Fruit fly (Drosophila melanogaster) whole organism, prepupa: Measurements from ENCODE around the gene bc10.
A peak's percentile ranks its signal among the peaks of the same experiment; 100 is the strongest.

Source experiments
- Blimp-1 ChIP-seq: fragments of 200-800 bp; sonication (Bioruptor generic); optimal IDR thresholded peaks from 3 replicates; lab custom pipeline; 2017; ENCODE audit warnings: missing biosample characterization, missing genetic modification characterization, mild to moderate bottlenecking, moderate library complexity, missing genetic modification reagents
- CG10631 ChIP-seq: fragments of 200-800 bp; sonication (Bioruptor generic); optimal IDR thresholded peaks from 2 replicates; lab custom pipeline; 2016; ENCODE audit warnings: missing biosample characterization, missing genetic modification characterization
- CG10669 ChIP-seq: fragments of 200-800 bp; sonication (Bioruptor generic); optimal IDR thresholded peaks from 3 replicates; lab custom pipeline; 2018; ENCODE audit warnings: missing biosample characterization, mild to moderate bottlenecking, missing genetic modification characterization, moderate library complexity
- CG11294 ChIP-seq: fragments of 200-800 bp; sonication (Bioruptor generic); IDR thresholded peaks from 2 replicates; pipeline ENCODE4 v1.3.6; 2022; ENCODE audit warnings: missing biosample characterization, missing genetic modification characterization
- CG11762 ChIP-seq: fragments of 200-800 bp; sonication (Bioruptor generic); optimal IDR thresholded peaks from 3 replicates; lab custom pipeline; 2016; ENCODE audit warnings: missing biosample characterization, missing genetic modification characterization; ENCODE audit not compliant: insufficient read depth
- CG11902 ChIP-seq: fragments of 200-800 bp; sonication (Bioruptor generic); optimal IDR thresholded peaks from 3 replicates; lab custom pipeline; 2016; ENCODE audit warnings: missing biosample characterization, missing genetic modification characterization
- CG15336 ChIP-seq: fragments of 200-800 bp; sonication (Bioruptor generic); IDR thresholded peaks from 2 replicates; pipeline ENCODE4 v1.3.6; 2022; ENCODE audit warnings: missing biosample characterization, missing genetic modification characterization
- CG1621 ChIP-seq: fragments of 200-800 bp; sonication (Bioruptor generic); optimal IDR thresholded peaks from 3 replicates; lab custom pipeline; 2018; ENCODE audit warnings: missing biosample characterization, mild to moderate bottlenecking, missing genetic modification characterization
- CG16779 ChIP-seq: fragments of 200-800 bp; sonication (Bioruptor generic); optimal IDR thresholded peaks from 3 replicates; lab custom pipeline; 2017; ENCODE audit warnings: missing biosample characterization, mild to moderate bottlenecking, missing genetic modification characterization
- CG3032 ChIP-seq: fragments of 200-800 bp; optimal IDR thresholded peaks from 2 replicates; lab custom pipeline; 2019; ENCODE audit warnings: missing biosample characterization, mild to moderate bottlenecking, missing genetic modification characterization, moderate library complexity
- CG31627 ChIP-seq: fragments of 200-800 bp; sonication (Bioruptor generic); optimal IDR thresholded peaks from 3 replicates; lab custom pipeline; 2016; ENCODE audit warnings: missing biosample characterization, missing genetic modification characterization
- CG32006 ChIP-seq: fragments of 200-800 bp; sonication (Bioruptor generic); optimal IDR thresholded peaks from 3 replicates; lab custom pipeline; 2017; ENCODE audit warnings: missing biosample characterization, mild to moderate bottlenecking, missing genetic modification characterization
- CG3919 ChIP-seq: fragments of 200-800 bp; sonication (Bioruptor generic); optimal IDR thresholded peaks from 3 replicates; lab custom pipeline; 2016; ENCODE audit warnings: missing biosample characterization, missing genetic modification characterization
- CG6163 ChIP-seq: fragments of 200-800 bp; sonication (Bioruptor generic); IDR thresholded peaks from 3 replicates; pipeline ENCODE4 v1.3.6; 2022; ENCODE audit warnings: missing biosample characterization, missing genetic modification characterization
- CG6276 ChIP-seq: fragments of 200-800 bp; sonication (Bioruptor generic); optimal IDR thresholded peaks from 2 replicates; lab custom pipeline; 2017; ENCODE audit warnings: missing biosample characterization, mild to moderate bottlenecking, missing genetic modification characterization
- CG6792 ChIP-seq: fragments of 200-800 bp; sonication (Bioruptor generic); optimal IDR thresholded peaks from 3 replicates; lab custom pipeline; 2016; ENCODE audit warnings: missing biosample characterization, missing genetic modification characterization
- CG6808 ChIP-seq: fragments of 200-800 bp; sonication (Bioruptor generic); optimal IDR thresholded peaks from 3 replicates; lab custom pipeline; 2017; ENCODE audit warnings: missing biosample characterization, missing genetic modification characterization, mild to moderate bottlenecking, moderate library complexity, missing genetic modification reagents
- CG6854 ChIP-seq: fragments of 200-800 bp; sonication (Bioruptor generic); optimal IDR thresholded peaks from 2 replicates; lab custom pipeline; 2017; ENCODE audit warnings: missing biosample characterization, mild to moderate bottlenecking, missing genetic modification characterization
- CG7368 ChIP-seq: fragments of 200-800 bp; sonication (Bioruptor generic); optimal IDR thresholded peaks from 3 replicates; lab custom pipeline; 2016; ENCODE audit warnings: missing biosample characterization, missing genetic modification characterization
- CG8119 ChIP-seq: fragments of 200-800 bp; sonication (Bioruptor generic); IDR thresholded peaks from 3 replicates; pipeline ENCODE4 v1.3.6; 2022; ENCODE audit warnings: missing biosample characterization, missing genetic modification characterization
- CG8319 ChIP-seq: fragments of 200-800 bp; sonication (Bioruptor generic); optimal IDR thresholded peaks from 3 replicates; lab custom pipeline; 2016; ENCODE audit warnings: missing biosample characterization, missing genetic modification characterization
- CG8632 ChIP-seq: fragments of 200-800 bp; sonication (Bioruptor generic); optimal IDR thresholded peaks from 3 replicates; lab custom pipeline; 2016; ENCODE audit warnings: missing biosample characterization, missing genetic modification characterization
- CG9139 ChIP-seq: fragments of 200-800 bp; sonication (Bioruptor generic); optimal IDR thresholded peaks from 3 replicates; lab custom pipeline; 2017; ENCODE audit warnings: missing biosample characterization, mild to moderate bottlenecking, missing genetic modification characterization
- Eip75B ChIP-seq: fragments of 200-800 bp; sonication (Bioruptor generic); optimal IDR thresholded peaks from 3 replicates; lab custom pipeline; 2016; ENCODE audit warnings: missing biosample characterization, missing genetic modification characterization
- Eip78C ChIP-seq: fragments of 200-800 bp; sonication (Bioruptor generic); peaks from one replicate; lab custom pipeline; 2016; ENCODE audit warnings: missing biosample characterization, missing genetic modification characterization
- Eip93F ChIP-seq: fragments of 200-800 bp; sonication (Bioruptor generic); optimal IDR thresholded peaks from 2 replicates; lab custom pipeline; 2016; ENCODE audit warnings: missing biosample characterization, mild to moderate bottlenecking, missing genetic modification characterization
- Ets21C ChIP-seq: fragments of 200-800 bp; sonication (Bioruptor generic); optimal IDR thresholded peaks from 3 replicates; lab custom pipeline; 2016; ENCODE audit warnings: missing biosample characterization, missing genetic modification characterization
- Gug ChIP-seq: fragments of 200-800 bp; sonication (Bioruptor generic); IDR thresholded peaks from 2 replicates; pipeline ENCODE4 v1.3.6; 2022; ENCODE audit warnings: missing biosample characterization, missing genetic modification characterization
- Hr4 ChIP-seq: fragments of 200-800 bp; sonication (Bioruptor generic); optimal IDR thresholded peaks from 3 replicates; lab custom pipeline; 2016; ENCODE audit warnings: missing biosample characterization, missing genetic modification characterization
- Lpt ChIP-seq: fragments of 200-800 bp; sonication (Bioruptor generic); optimal IDR thresholded peaks from 3 replicates; lab custom pipeline; 2016; ENCODE audit warnings: missing biosample characterization, missing genetic modification characterization
- OdsH ChIP-seq: fragments of 200-800 bp; sonication (Bioruptor generic); optimal IDR thresholded peaks from 3 replicates; lab custom pipeline; 2016; ENCODE audit warnings: missing biosample characterization, missing genetic modification characterization
- Smox ChIP-seq: fragments of 200-800 bp; sonication (Bioruptor generic); optimal IDR thresholded peaks from 3 replicates; lab custom pipeline; 2016; ENCODE audit warnings: missing biosample characterization, missing genetic modification characterization
- Sox14 ChIP-seq: fragments of 200-800 bp; sonication (Bioruptor generic); optimal IDR thresholded peaks from 3 replicates; lab custom pipeline; 2016; ENCODE audit warnings: missing biosample characterization, missing genetic modification characterization
- Sox15 ChIP-seq: fragments of 200-800 bp; sonication (Bioruptor generic); optimal IDR thresholded peaks from 3 replicates; lab custom pipeline; 2016; ENCODE audit warnings: missing biosample characterization, missing genetic modification characterization
- achi ChIP-seq: fragments of 200-800 bp; sonication (Bioruptor generic); optimal IDR thresholded peaks from 3 replicates; lab custom pipeline; 2016; ENCODE audit warnings: missing biosample characterization, missing genetic modification characterization
- acj6 ChIP-seq: fragments of 200-800 bp; sonication (Bioruptor generic); optimal IDR thresholded peaks from 3 replicates; lab custom pipeline; 2016; ENCODE audit warnings: missing biosample characterization, missing genetic modification characterization
- cyc ChIP-seq: fragments of 200-800 bp; sonication (Bioruptor generic); optimal IDR thresholded peaks from 3 replicates; lab custom pipeline; 2016; ENCODE audit warnings: missing biosample characterization, missing genetic modification characterization
- dsx ChIP-seq: fragments of 200-800 bp; optimal IDR thresholded peaks from 3 replicates; lab custom pipeline; 2019; ENCODE audit warnings: missing biosample characterization, mild to moderate bottlenecking, missing genetic modification characterization, moderate library complexity; ENCODE audit not compliant: poor library complexity, severe bottlenecking
- eg ChIP-seq: fragments of 200-800 bp; sonication (Bioruptor generic); IDR thresholded peaks from 3 replicates; pipeline ENCODE4 v1.3.6; 2022; ENCODE audit warnings: missing biosample characterization, missing genetic modification characterization
- esn ChIP-seq: fragments of 200-800 bp; sonication (Bioruptor generic); optimal IDR thresholded peaks from 2 replicates; lab custom pipeline; 2016; ENCODE audit warnings: missing biosample characterization, mild to moderate bottlenecking, missing genetic modification characterization, moderate library complexity
- fkh ChIP-seq: fragments of 200-800 bp; sonication (Bioruptor generic); optimal IDR thresholded peaks from 3 replicates; lab custom pipeline; 2017; ENCODE audit warnings: missing biosample characterization, mild to moderate bottlenecking, missing genetic modification characterization, moderate library complexity
- lz ChIP-seq: fragments of 200-800 bp; sonication (Bioruptor generic); optimal IDR thresholded peaks from 3 replicates; lab custom pipeline; 2016; ENCODE audit warnings: missing biosample characterization, missing genetic modification characterization
- pdm3 ChIP-seq: fragments of 200-800 bp; sonication (Bioruptor generic); optimal IDR thresholded peaks from 3 replicates; lab custom pipeline; 2016; ENCODE audit warnings: missing biosample characterization, missing genetic modification characterization
- salr ChIP-seq, 2 experiments: fragments of 200-800 bp; sonication (Bioruptor generic); optimal IDR thresholded peaks; 3 replicates each; lab custom pipeline; 2016 to 2018; ENCODE audit warnings: missing biosample characterization in 2 of 2, missing genetic modification characterization in 2 of 2, mild to moderate bottlenecking in 1 of 2
- spab ChIP-seq: fragments of 200-800 bp; sonication (Bioruptor generic); optimal IDR thresholded peaks from 2 replicates; lab custom pipeline; 2017; ENCODE audit warnings: missing biosample characterization, mild to moderate bottlenecking, missing genetic modification characterization, missing genetic modification reagents
- ss ChIP-seq, 2 experiments: fragments of 200-800 bp; sonication (Bioruptor generic); optimal IDR thresholded peaks; 2 replicates in 1 of 2; 3 replicates in 1 of 2; lab custom pipeline; 2017 to 2018; ENCODE audit warnings: mild to moderate bottlenecking in 2 of 2, missing biosample characterization in 2 of 2, missing genetic modification characterization in 2 of 2, moderate library complexity in 1 of 2
- svp ChIP-seq: fragments of 200-800 bp; sonication (Bioruptor generic); peaks from one replicate; lab custom pipeline; 2016; ENCODE audit warnings: missing biosample characterization, missing genetic modification characterization
- topi ChIP-seq: fragments of 200-800 bp; sonication (Bioruptor generic); optimal IDR thresholded peaks from 3 replicates; lab custom pipeline; 2016; ENCODE audit warnings: missing biosample characterization, missing genetic modification characterization
- vri ChIP-seq: fragments of 200-800 bp; sonication (Bioruptor generic); optimal IDR thresholded peaks from 3 replicates; lab custom pipeline; 2016; ENCODE audit warnings: missing biosample characterization, mild to moderate bottlenecking, missing genetic modification characterization

bc10 gene

DNA sequence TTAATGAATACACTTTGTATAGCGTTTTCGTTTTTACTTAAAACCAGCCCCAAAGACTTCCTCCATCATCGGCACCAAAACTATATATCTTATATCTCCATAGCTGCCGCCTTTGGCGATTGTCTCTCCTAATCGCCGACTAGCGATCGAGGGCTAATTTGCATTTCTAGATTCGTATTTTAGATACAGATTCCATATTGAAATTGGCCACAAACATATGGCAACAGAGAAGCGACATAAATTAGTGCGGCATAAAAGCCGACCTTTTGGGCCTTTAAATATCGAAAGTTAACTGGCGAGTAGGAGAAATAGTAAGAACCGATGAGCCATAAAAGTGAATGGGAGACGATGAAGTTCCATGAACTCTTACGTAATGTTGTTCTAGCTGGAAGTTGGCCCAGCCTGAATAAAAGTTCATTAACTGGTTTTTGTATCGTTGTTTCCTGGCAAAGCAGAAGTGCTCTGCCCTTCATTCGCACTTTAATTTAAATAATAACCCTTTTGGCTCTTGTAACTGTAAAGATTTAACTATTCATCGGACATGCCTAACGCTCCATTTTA, 16.4 kb upstream of the bc10 start:
- TF ChIP-seq CG6854 (no peak), Blimp-1 (GFP tag; lab: Kevin White, UChicago) (no peak), OdsH (GFP tag; lab: Kevin White, UChicago) (no peak), CG11294 (GFP tag; lab: Robert Waterston, UW) (no peak), CG31627 (no peak), CG32006 (GFP tag; lab: Kevin White, UChicago) (no peak), achi (no peak), CG8632 (no peak), fkh (GFP tag; lab: Kevin White, UChicago) (no peak), vri (no peak), eg (GFP tag; lab: Robert Waterston, UW) (no peak), Eip78C (GFP tag; lab: Kevin White, UChicago) (no peak), CG3032 (no peak), Eip93F (GFP tag; lab: Kevin White, UChicago) (no peak), CG1621 (no peak), Lpt (GFP tag; lab: Kevin White, UChicago) (no peak), Ets21C (GFP tag; lab: Kevin White, UChicago) (no peak)

DNA sequence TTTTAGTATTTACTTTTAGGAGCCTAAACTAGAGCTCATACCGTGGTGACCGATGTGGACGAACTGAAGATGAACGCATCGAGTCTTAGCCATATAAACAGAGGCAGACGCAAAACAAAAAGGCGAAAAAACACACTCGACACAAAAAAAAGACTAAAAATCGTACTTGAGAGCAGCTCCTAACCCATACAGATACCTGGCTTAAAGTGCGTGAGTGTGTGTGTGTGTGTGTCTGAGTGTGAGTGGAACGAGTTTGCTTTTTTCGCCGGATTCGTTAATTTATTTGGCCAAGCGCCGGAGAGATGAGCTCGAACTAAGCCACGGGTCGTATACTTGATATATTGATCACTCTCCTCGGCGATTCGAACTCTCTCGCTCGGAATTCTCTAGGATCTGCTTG, 13.9 kb upstream of the bc10 start, which contains the start of gene frm:
TSS of gene frm (minus strand) at position 73 of the 400 bp plus-strand sequence.
- TF ChIP-seq spab (GFP tag; lab: Kevin White, UChicago) (peak; percentile 21), svp (GFP tag; lab: Kevin White, UChicago) (no peak), CG16779 (tag; lab: Kevin White, UChicago) (peak; percentile 59), Sox14 (GFP tag; lab: Kevin White, UChicago) (no peak), CG6163 (GFP tag; lab: Robert Waterston, UW) (peak; percentile 56; the same call in 2 of the 3 replicates), CG6276 (GFP tag; lab: Kevin White, UChicago) (no peak), Eip93F (GFP tag; lab: Kevin White, UChicago) (no peak), CG15336 (GFP tag; lab: Robert Waterston, UW) (no peak), esn (GFP tag; lab: Kevin White, UChicago) (no peak), cyc (no peak), CG3032 (peak; percentile 30), dsx (peak; percentile 29), CG3919 (GFP tag; lab: Kevin White, UChicago) (peak; percentile 18), acj6 (no peak), CG9139 (peak; percentile 61), topi (GFP tag; lab: Kevin White, UChicago) (no peak), CG6854 (peak; percentile 54), Smox (no peak), Sox15 (GFP tag; lab: Kevin White, UChicago) (no peak), CG8119 (GFP tag; lab: Robert Waterston, UW) (no peak), CG11762 (GFP tag; lab: Kevin White, UChicago) (no peak), salr (GFP tag; optimal IDR thresholded peaks at IDR 0.05; lab: Kevin White, UChicago) (no peak), CG11294 (GFP tag; lab: Robert Waterston, UW) (no peak), Gug (GFP tag; lab: Robert Waterston, UW) (no peak), CG6792 (GFP tag; lab: Kevin White, UChicago) (no peak), Eip78C (GFP tag; lab: Kevin White, UChicago) (peak; percentile 79), CG6808 (GFP tag; lab: Kevin White, UChicago) (peak; percentile 76), Hr4 (no peak), Lpt (GFP tag; lab: Kevin White, UChicago) (no peak), ss (GFP tag; optimal IDR thresholded peaks at IDR 0.05; lab: Kevin White, UChicago) (peak; percentile 77 to 79), pdm3 (GFP tag; lab: Kevin White, UChicago) (no peak), Eip75B (GFP tag; lab: Kevin White, UChicago) (peak; percentile 16), CG1621 (peak; percentile 92), CG10669 (GFP tag; lab: Kevin White, UChicago) (peak; percentile 20), CG10631 (GFP tag; lab: Kevin White, UChicago) (no peak), CG11902 (GFP tag; lab: Kevin White, UChicago) (no peak), CG8319 (no peak), CG8632 (no peak), vri (peak; percentile 32), lz (GFP tag; lab: Kevin White, UChicago) (no peak), achi (no peak), CG7368 (GFP tag; lab: Kevin White, UChicago) (peak; percentile 1), Ets21C (GFP tag; lab: Kevin White, UChicago) (no peak)
